Fruit fly (Drosophila melanogaster): ENCODE results near the gene ncd.

Gene ncd

DNA sequence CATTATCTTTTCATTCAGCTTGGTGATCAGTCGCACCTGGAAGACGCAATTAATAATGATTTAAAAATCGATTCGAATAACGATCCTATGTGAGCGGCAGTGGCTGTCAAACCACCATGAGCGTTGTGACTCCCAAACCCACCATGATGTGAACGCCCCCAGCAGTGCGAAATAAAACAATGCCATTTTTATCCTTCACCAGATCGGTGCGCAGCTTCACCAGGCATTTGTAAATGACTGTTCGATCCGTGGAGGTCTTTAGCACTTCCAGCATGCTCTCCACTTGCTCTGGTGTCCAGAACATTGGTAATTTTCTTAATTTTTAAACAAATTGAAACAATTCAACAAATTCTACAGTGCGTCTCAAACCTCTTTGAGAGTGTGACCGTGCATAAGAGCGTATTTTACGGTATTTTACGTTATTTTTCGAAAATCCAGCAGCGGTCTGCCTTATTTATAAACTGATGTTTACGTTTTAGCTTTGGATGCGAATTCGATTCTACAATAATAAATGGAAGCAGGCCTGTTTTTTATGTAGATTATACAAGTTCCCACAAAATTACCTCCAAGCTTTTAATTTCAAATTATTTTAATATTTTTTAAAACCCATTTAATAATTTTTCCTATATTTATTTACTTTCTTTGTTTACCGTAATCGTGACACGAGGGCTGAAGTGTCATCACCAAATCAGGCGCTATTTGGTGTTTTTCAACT lies 7.8 kb downstream of the ncd start, which contains the start of the genes Rnb and Drice (continued):
- TF ChIP-seq exex (tag; optimal IDR thresholded peaks at IDR 0.05) (no peak), lola (GFP tag; optimal IDR thresholded peaks at IDR 0.05) (peak in 1 of 3 experiments; percentile 54), CG31441 (GFP tag; IDR thresholded peaks at IDR 0.05) (no peak), CG17186 (GFP tag; optimal IDR thresholded peaks at IDR 0.05) (peak; percentile 42), CG10959 (GFP tag; IDR thresholded peaks at IDR 0.05) (0 out of 2 replicates have a peak, but pooled peaks have one; percentile 6), jigr1 (GFP tag; IDR thresholded peaks at IDR 0.05) (no peak), Hsf (GFP tag; optimal IDR thresholded peaks at IDR 0.05) (peak; percentile 26), Atf6 (GFP tag; IDR thresholded peaks at IDR 0.05) (0 out of 2 replicates have a peak, but pooled peaks have one; percentile 12), CG30403 (GFP tag; optimal IDR thresholded peaks at IDR 0.05) (peak; percentile 54), Ada2b (GFP tag; IDR thresholded peaks at IDR 0.05) (no peak), crc (GFP tag; optimal IDR thresholded peaks at IDR 0.05) (no peak), CG8478 (optimal IDR thresholded peaks at IDR 0.05) (no peak), CG10209 (GFP tag; optimal IDR thresholded peaks at IDR 0.05) (peak; percentile 48), CG1603 (tag; optimal IDR thresholded peaks at IDR 0.05) (no peak), CG17328 (GFP tag; IDR thresholded peaks at IDR 0.05) (peak; percentile 27; the same call in 1 of the 2 replicates), PHDP (tag; optimal IDR thresholded peaks at IDR 0.05) (no peak), ken (GFP tag; IDR thresholded peaks at IDR 0.05) (no peak), Dad (GFP tag; optimal IDR thresholded peaks at IDR 0.05) (no peak), Gug (GFP tag; IDR thresholded peaks at IDR 0.05) (no peak; the same call in 3 of the 4 replicates), TFAM (GFP tag; optimal IDR thresholded peaks at IDR 0.05) (no peak), CG8359 (GFP tag; optimal IDR thresholded peaks at IDR 0.05; ENCODE audit: borderline replicate concordance) (peak; percentile 2), CG7786 (GFP tag; optimal IDR thresholded peaks at IDR 0.05) (no peak), CG31388 (GFP tag; optimal IDR thresholded peaks at IDR 0.05) (no peak), Hr51 (GFP tag; optimal IDR thresholded peaks at IDR 0.05) (no peak), tna (GFP tag; IDR thresholded peaks at IDR 0.05; ENCODE audit: partially characterized antibody) (no peak; the same call in 1 of the 2 replicates), Myb (GFP tag; optimal IDR thresholded peaks at IDR 0.05) (peak; percentile 66), caup (GFP tag; optimal IDR thresholded peaks at IDR 0.05; ENCODE audit: severe bottlenecking) (peak; percentile 17), CG4360 (GFP tag; IDR thresholded peaks at IDR 0.05) (no peak), CG8089 (GFP tag; optimal IDR thresholded peaks at IDR 0.05) (no peak), CG4707 (GFP tag; optimal IDR thresholded peaks at IDR 0.05) (no peak), CG9817 (tag; optimal IDR thresholded peaks at IDR 0.05) (peak; percentile 51), Stat92E (GFP tag; optimal IDR thresholded peaks at IDR 0.05) (peak in 1 of 3 experiments; percentile 51), CG11456 (GFP tag; IDR thresholded peaks at IDR 0.05) (no peak), peb (GFP tag; IDR thresholded peaks at IDR 0.05) (no peak), B-H2 (GFP tag; optimal IDR thresholded peaks at IDR 0.05) (no peak), ash1 (GFP tag; optimal IDR thresholded peaks at IDR 0.05) (no peak), CG16815 (GFP tag; optimal IDR thresholded peaks at IDR 0.05) (no peak), Jarid2 (GFP tag; optimal IDR thresholded peaks at IDR 0.05) (no peak), CG3847 (GFP tag; IDR thresholded peaks at IDR 0.05) (peak; percentile 51), sc (optimal IDR thresholded peaks at IDR 0.05) (no peak), sc (GFP tag; optimal IDR thresholded peaks at IDR 0.05) (no peak), CG2889 (GFP tag; IDR thresholded peaks at IDR 0.05) (no peak), sima (GFP tag; optimal IDR thresholded peaks at IDR 0.05) (no peak), CG4617 (GFP tag; optimal IDR thresholded peaks at IDR 0.05; ENCODE audit: borderline replicate concordance) (peak; percentile 10), ase (GFP tag; IDR thresholded peaks at IDR 0.05) (0 out of 3 replicates have a peak, but pooled peaks have one; percentile 32), Deaf1 (tag; optimal IDR thresholded peaks at IDR 0.05) (no peak), gem (tag; optimal IDR thresholded peaks at IDR 0.05) (no peak), Mad (GFP tag; optimal IDR thresholded peaks at IDR 0.05) (peak; percentile 3), emc (GFP tag; optimal IDR thresholded peaks at IDR 0.05) (no peak)

All from whole organism, embryonic.